Fruit fly (Drosophila melanogaster) whole organism, embryonic: Measurements from ENCODE around the gene Spn75F.

ENCODE experiments used
- Adf1 ChIP-seq: fragments of 200-800 bp; sonication (Bioruptor generic); IDR thresholded peaks from 2 replicates; pipeline ENCODE4 v1.3.6; 2022; ENCODE audit warnings: missing biosample characterization, missing genetic modification characterization
- Atf-2 ChIP-seq: fragments of 200-800 bp; sonication (Bioruptor generic); optimal IDR thresholded peaks from 2 replicates; lab custom pipeline; 2016; ENCODE audit warnings: missing biosample characterization, missing genetic modification characterization
- BEAF-32 ChIP-seq: fragments of 200-800 bp; sonication (Bioruptor generic); optimal IDR thresholded peaks from 3 replicates; lab custom pipeline; 2017; ENCODE audit warnings: missing biosample characterization, missing genetic modification characterization, mild to moderate bottlenecking, moderate library complexity, missing genetic modification reagents
- Bdp1 ChIP-seq: fragments of 200-800 bp; sonication (Bioruptor generic); optimal IDR thresholded peaks from 3 replicates; lab custom pipeline; 2016; ENCODE audit warnings: missing biosample characterization, missing genetic modification characterization
- Blimp-1 ChIP-seq: fragments of 200-800 bp; sonication (Bioruptor generic); optimal IDR thresholded peaks from 3 replicates; lab custom pipeline; 2018; ENCODE audit warnings: missing biosample characterization, missing genetic modification characterization, mild to moderate bottlenecking, moderate library complexity, missing genetic modification reagents
- CG11560 ChIP-seq: fragments of 200-800 bp; sonication (Bioruptor generic); IDR thresholded peaks from 3 replicates; pipeline ENCODE4 v1.3.6; 2022; ENCODE audit warnings: missing biosample characterization, missing genetic modification characterization
- CG12104 ChIP-seq: fragments of 200-800 bp; sonication (Bioruptor generic); optimal IDR thresholded peaks from 3 replicates; lab custom pipeline; 2016; ENCODE audit warnings: missing biosample characterization, missing genetic modification characterization
- CG12155 ChIP-seq: fragments of 200-800 bp; sonication (Bioruptor generic); optimal IDR thresholded peaks from 3 replicates; lab custom pipeline; 2016; ENCODE audit warnings: missing biosample characterization, missing genetic modification characterization
- CG13424 ChIP-seq: fragments of 200-800 bp; sonication (Bioruptor generic); optimal IDR thresholded peaks from 2 replicates; lab custom pipeline; 2019; ENCODE audit warnings: missing biosample characterization, mild to moderate bottlenecking, missing genetic modification characterization, moderate library complexity
- CG14050 ChIP-seq: fragments of 200-800 bp; sonication (Bioruptor generic); IDR thresholded peaks from 3 replicates; pipeline ENCODE4 v1.3.6; 2022; ENCODE audit warnings: missing biosample characterization, missing genetic modification characterization
- CG16815 ChIP-seq: fragments of 200-800 bp; sonication (Bioruptor generic); optimal IDR thresholded peaks from 3 replicates; lab custom pipeline; 2017; ENCODE audit warnings: missing biosample characterization, mild to moderate bottlenecking, missing genetic modification characterization
- CG18262 ChIP-seq: fragments of 200-800 bp; optimal IDR thresholded peaks from 3 replicates; lab custom pipeline; 2019; ENCODE audit warnings: missing biosample characterization, mild to moderate bottlenecking, missing genetic modification characterization, moderate library complexity
- CG2116 ChIP-seq: fragments of 200-800 bp; sonication (Bioruptor generic); optimal IDR thresholded peaks from 3 replicates; lab custom pipeline; 2018; ENCODE audit warnings: missing biosample characterization, mild to moderate bottlenecking, missing genetic modification characterization
- CG3163 ChIP-seq: fragments of 200-800 bp; sonication (Bioruptor generic); optimal IDR thresholded peaks from 3 replicates; lab custom pipeline; 2016; ENCODE audit warnings: missing biosample characterization, missing genetic modification characterization
- CG3281 ChIP-seq: fragments of 200-800 bp; sonication (Bioruptor generic); optimal IDR thresholded peaks from 3 replicates; lab custom pipeline; 2017; ENCODE audit warnings: missing biosample characterization, mild to moderate bottlenecking, missing genetic modification characterization
- CG6854 ChIP-seq: fragments of 200-800 bp; sonication (Bioruptor generic); optimal IDR thresholded peaks from 3 replicates; lab custom pipeline; 2017; ENCODE audit warnings: missing biosample characterization, mild to moderate bottlenecking, missing genetic modification characterization
- CG8281 ChIP-seq: fragments of 200-800 bp; sonication (Bioruptor generic); optimal IDR thresholded peaks from 2 replicates; lab custom pipeline; 2018; ENCODE audit warnings: missing biosample characterization, mild to moderate bottlenecking, missing genetic modification characterization, moderate library complexity
- CG8924 ChIP-seq: fragments of 200-800 bp; optimal IDR thresholded peaks from 3 replicates; lab custom pipeline; 2019; ENCODE audit warnings: missing biosample characterization, mild to moderate bottlenecking, missing genetic modification characterization, moderate library complexity
- CG9797 ChIP-seq: fragments of 200-800 bp; sonication (Bioruptor generic); optimal IDR thresholded peaks from 3 replicates; lab custom pipeline; 2018; ENCODE audit warnings: missing biosample characterization, mild to moderate bottlenecking, missing genetic modification characterization
- D19A ChIP-seq: fragments of 200-800 bp; optimal IDR thresholded peaks from 3 replicates; lab custom pipeline; 2019; ENCODE audit warnings: missing biosample characterization, mild to moderate bottlenecking, missing genetic modification characterization, moderate library complexity
- Dek ChIP-seq: fragments of 200-800 bp; sonication (Bioruptor generic); optimal IDR thresholded peaks from 3 replicates; lab custom pipeline; 2019; ENCODE audit warnings: missing biosample characterization, mild to moderate bottlenecking, missing genetic modification characterization, moderate library complexity
- Dfd ChIP-seq, 2 experiments: fragments of >200 bp; optimal IDR thresholded peaks; 2 replicates each; lab custom pipeline; 2017; ENCODE audit warnings: missing biosample characterization in 2 of 2, missing genetic modification characterization in 2 of 2
- E2f2 ChIP-seq: fragments of 200-800 bp; sonication (Bioruptor generic); IDR thresholded peaks from 2 replicates; pipeline ENCODE4 v1.3.6; 2022; ENCODE audit warnings: missing biosample characterization, missing genetic modification characterization
- Fer2 ChIP-seq: fragments of 200-800 bp; sonication (Bioruptor generic); optimal IDR thresholded peaks from 2 replicates; lab custom pipeline; 2018; ENCODE audit warnings: missing biosample characterization, mild to moderate bottlenecking, missing genetic modification characterization, moderate library complexity
- Meics ChIP-seq: fragments of 200-800 bp; sonication (Bioruptor generic); optimal IDR thresholded peaks from 2 replicates; lab custom pipeline; 2017; ENCODE audit warnings: missing biosample characterization, mild to moderate bottlenecking, missing genetic modification characterization
- Mrtf ChIP-seq: fragments of 200-800 bp; sonication (Bioruptor generic); IDR thresholded peaks from 3 replicates; pipeline ENCODE4 v1.3.6; 2022; ENCODE audit warnings: missing biosample characterization, missing genetic modification characterization
- Ptx1 ChIP-seq: fragments of 200-800 bp; sonication (Bioruptor generic); IDR thresholded peaks from 2 replicates; pipeline ENCODE4 v1.3.6; 2022; ENCODE audit warnings: missing biosample characterization, missing genetic modification characterization
- Sin3A ChIP-seq: fragments of >200 bp; optimal IDR thresholded peaks from 2 replicates; lab custom pipeline; 2018
- Sry-β ChIP-seq: fragments of 200-800 bp; sonication (Bioruptor generic); optimal IDR thresholded peaks from 2 replicates; lab custom pipeline; 2018; ENCODE audit warnings: missing biosample characterization, mild to moderate bottlenecking, missing genetic modification characterization, moderate library complexity
- Tbp ChIP-seq: fragments of >200 bp; optimal IDR thresholded peaks from 2 replicates; lab custom pipeline; 2018; ENCODE audit warnings: missing biosample characterization, missing genetic modification characterization
- aop ChIP-seq: fragments of 200-800 bp; sonication (Bioruptor generic); IDR thresholded peaks from 2 replicates; pipeline ENCODE4 v1.3.6; 2022; ENCODE audit warnings: missing biosample characterization, missing genetic modification characterization
- ash1 ChIP-seq: fragments of 200-800 bp; sonication (Bioruptor generic); optimal IDR thresholded peaks from 2 replicates; lab custom pipeline; 2018; ENCODE audit warnings: missing biosample characterization, mild to moderate bottlenecking, missing genetic modification characterization
- bab2 ChIP-seq: fragments of 200-800 bp; sonication (Bioruptor generic); optimal IDR thresholded peaks from 2 replicates; lab custom pipeline; 2016; ENCODE audit warnings: missing biosample characterization, missing genetic modification characterization
- dm ChIP-seq: fragments of 200-800 bp; sonication (Bioruptor generic); optimal IDR thresholded peaks from 3 replicates; lab custom pipeline; 2016; ENCODE audit warnings: missing biosample characterization, missing genetic modification characterization
- dmrt11E ChIP-seq: fragments of 200-800 bp; sonication (Bioruptor generic); optimal IDR thresholded peaks from 3 replicates; lab custom pipeline; 2018; ENCODE audit warnings: missing biosample characterization, mild to moderate bottlenecking, missing genetic modification characterization, moderate library complexity
- gce ChIP-seq: fragments of 200-800 bp; sonication (Bioruptor generic); IDR thresholded peaks from 3 replicates; pipeline ENCODE4 v1.3.6; 2022; ENCODE audit warnings: missing biosample characterization, missing genetic modification characterization
- gcm ChIP-seq: fragments of 200-800 bp; sonication (Bioruptor generic); optimal IDR thresholded peaks from 2 replicates; lab custom pipeline; 2019; ENCODE audit warnings: missing biosample characterization, mild to moderate bottlenecking, missing genetic modification characterization, moderate library complexity
- gro ChIP-seq: fragments of 200-800 bp; sonication (Bioruptor generic); optimal IDR thresholded peaks from 2 replicates; lab custom pipeline; 2016; ENCODE audit warnings: missing biosample characterization, missing genetic modification characterization
- ham ChIP-seq: fragments of 200-800 bp; sonication (Bioruptor generic); IDR thresholded peaks from 2 replicates; pipeline ENCODE4 v1.3.6; 2022; ENCODE audit warnings: missing biosample characterization, missing genetic modification characterization
- kni ChIP-seq: fragments of 200-800 bp; sonication (Bioruptor generic); optimal IDR thresholded peaks from 3 replicates; lab custom pipeline; 2017; ENCODE audit warnings: mild to moderate bottlenecking, missing biosample characterization, missing genetic modification reagents, missing genetic modification characterization
- pfk ChIP-seq: fragments of 200-800 bp; sonication (Bioruptor generic); optimal IDR thresholded peaks from 2 replicates; lab custom pipeline; 2018; ENCODE audit warnings: missing biosample characterization, mild to moderate bottlenecking, missing genetic modification characterization, moderate library complexity
- pho ChIP-seq: fragments of 200-800 bp; sonication (Bioruptor generic); optimal IDR thresholded peaks from 2 replicates; lab custom pipeline; 2016; ENCODE audit warnings: missing biosample characterization, missing genetic modification characterization
- phol ChIP-seq: fragments of 200-800 bp; sonication (Bioruptor generic); optimal IDR thresholded peaks from 3 replicates; lab custom pipeline; 2018; ENCODE audit warnings: missing biosample characterization, mild to moderate bottlenecking, missing genetic modification characterization, moderate library complexity
- scrt ChIP-seq: fragments of 200-800 bp; sonication (Bioruptor generic); optimal IDR thresholded peaks from 2 replicates; lab custom pipeline; 2018; ENCODE audit warnings: missing biosample characterization, mild to moderate bottlenecking, missing genetic modification characterization, moderate library complexity
- sens-2 ChIP-seq: fragments of 200-800 bp; sonication (Bioruptor generic); IDR thresholded peaks from 2 replicates; pipeline ENCODE4 v1.3.6; 2022; ENCODE audit warnings: missing biosample characterization, missing genetic modification characterization
- slbo ChIP-seq: fragments of 200-800 bp; sonication (Bioruptor generic); IDR thresholded peaks from 2 replicates; pipeline ENCODE4 v1.3.6; 2022; ENCODE audit warnings: missing biosample characterization, missing genetic modification characterization
- slou ChIP-seq: fragments of 200-800 bp; sonication (Bioruptor generic); optimal IDR thresholded peaks from 3 replicates; lab custom pipeline; 2016; ENCODE audit warnings: missing biosample characterization, missing genetic modification characterization
- slp2 ChIP-seq: fragments of 200-800 bp; sonication (Bioruptor generic); optimal IDR thresholded peaks from 2 replicates; lab custom pipeline; 2016; ENCODE audit warnings: missing biosample characterization, missing genetic modification characterization
- sna ChIP-seq: fragments of 200-800 bp; sonication (Bioruptor generic); IDR thresholded peaks from 2 replicates; pipeline ENCODE4 v1.3.6; 2022; ENCODE audit warnings: missing biosample characterization, missing genetic modification characterization; ENCODE audit not compliant: partially characterized antibody
- tin ChIP-seq: fragments of 200-800 bp; sonication (Bioruptor generic); optimal IDR thresholded peaks from 3 replicates; lab custom pipeline; 2016; ENCODE audit warnings: missing biosample characterization, missing genetic modification characterization
- zen ChIP-seq: fragments of 200-800 bp; sonication (Bioruptor generic); optimal IDR thresholded peaks from 3 replicates; lab custom pipeline; 2018; ENCODE audit warnings: missing biosample characterization, mild to moderate bottlenecking, missing genetic modification characterization, moderate library complexity

The Spn75F gene

DNA sequence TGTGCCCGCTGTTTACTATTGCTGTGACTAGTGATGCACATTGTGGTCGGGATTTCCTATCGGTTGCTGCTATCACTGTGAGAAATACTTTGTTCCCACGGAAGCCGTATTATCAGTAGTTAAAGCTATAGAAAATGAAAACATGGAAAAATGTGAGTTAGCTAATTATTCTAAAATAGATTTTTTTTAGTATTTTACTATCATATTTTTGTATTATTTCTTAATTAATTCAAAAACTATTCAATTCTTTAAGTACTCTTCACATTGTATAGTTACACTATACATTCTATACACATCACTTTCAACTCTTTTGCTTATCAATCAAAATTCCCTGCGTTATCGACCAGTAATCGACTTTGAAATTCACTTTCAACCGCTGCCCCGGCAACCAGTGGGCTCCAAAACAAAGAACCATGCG is 31.8 kb downstream of the Spn75F start, which contains the start of the genes Naxd and CG14079 (continued):
- peak; percentile 37 for TF ChIP-seq tin (GFP tag; lab: Kevin White, UChicago)
- no peak for TF ChIP-seq sna (GFP tag; lab: Robert Waterston, UW)
- peak; percentile 64 for TF ChIP-seq Dek (tag; lab: Kevin White, UChicago)
- TF ChIP-seq Fer2 (tag; lab: Kevin White, UChicago): no peak
- TF ChIP-seq Adf1 (GFP tag; lab: Robert Waterston, UW): no peak
- TF ChIP-seq slp2: no peak
- TF ChIP-seq Dfd (GFP tag; optimal IDR thresholded peaks at IDR 0.05; lab: Kevin White, UChicago): no peak
- peak; percentile 55 for TF ChIP-seq dmrt11E (tag; lab: Kevin White, UChicago)
- peak; percentile 48 for TF ChIP-seq CG8924 (tag; lab: Kevin White, UChicago)
- peak; percentile 66 for TF ChIP-seq E2f2 (GFP tag; lab: Robert Waterston, UW)
- peak; percentile 59 for TF ChIP-seq phol (tag; lab: Kevin White, UChicago)
- TF ChIP-seq Atf-2 (GFP tag; lab: Kevin White, UChicago): peak; percentile 5
- peak; percentile 39 for TF ChIP-seq gcm
- peak; percentile 60 for TF ChIP-seq Blimp-1 (GFP tag; lab: Kevin White, UChicago)
- no peak for TF ChIP-seq CG12104 (GFP tag; lab: Kevin White, UChicago)
- no peak for TF ChIP-seq aop (GFP tag; lab: Robert Waterston, UW)
- peak; percentile 63 for TF ChIP-seq CG18262 (tag; lab: Kevin White, UChicago)
- no peak for TF ChIP-seq slou (GFP tag; lab: Kevin White, UChicago)
- TF ChIP-seq CG11560: 0 out of 3 replicates have a peak, but pooled peaks have one; percentile 31
- TF ChIP-seq dm (GFP tag; lab: Kevin White, UChicago): no peak
- no peak for TF ChIP-seq gro (GFP tag; lab: Kevin White, UChicago)
- no peak for TF ChIP-seq Tbp (GFP tag; lab: Kevin White, UChicago)
- TF ChIP-seq ash1: no peak
- peak; percentile 62 for TF ChIP-seq BEAF-32
- peak; percentile 58 for TF ChIP-seq CG16815 (GFP tag; lab: Kevin White, UChicago)
- peak; percentile 3 for TF ChIP-seq CG3163
- no peak for TF ChIP-seq CG3281 (GFP tag; lab: Kevin White, UChicago)
- no peak for TF ChIP-seq Sin3A (lab: Kevin White, UChicago)
- TF ChIP-seq CG12155 (GFP tag; lab: Kevin White, UChicago): peak; percentile 48
- no peak for TF ChIP-seq CG6854 (GFP tag; lab: Kevin White, UChicago)
- peak; percentile 12 for TF ChIP-seq Sry-β (GFP tag; lab: Kevin White, UChicago)
- 0 out of 3 replicates have a peak, but pooled peaks have one; percentile 25 for TF ChIP-seq gce (GFP tag; lab: Robert Waterston, UW)
- TF ChIP-seq Meics: peak; percentile 19
- TF ChIP-seq CG14050 (GFP tag; lab: Robert Waterston, UW): no peak; the same call in 2 of the 3 replicates
- peak; percentile 87 for TF ChIP-seq slbo
- TF ChIP-seq bab2 (GFP tag; lab: Kevin White, UChicago): peak; percentile 48
- no peak for TF ChIP-seq scrt
- TF ChIP-seq D19A (tag; lab: Kevin White, UChicago): peak; percentile 55
- TF ChIP-seq sens-2 (GFP tag; lab: Robert Waterston, UW): peak; percentile 22; the same call in 1 of the 2 replicates
- TF ChIP-seq Mrtf (GFP tag; lab: Robert Waterston, UW): 0 out of 3 replicates have a peak, but pooled peaks have one; percentile 30
- no peak for TF ChIP-seq CG9797
- TF ChIP-seq CG13424: peak; percentile 82
- TF ChIP-seq zen (tag; lab: Kevin White, UChicago): no peak
- no peak for TF ChIP-seq pho (GFP tag; lab: Kevin White, UChicago)
- TF ChIP-seq kni (GFP tag; lab: Kevin White, UChicago): no peak
- no peak for TF ChIP-seq ham (GFP tag; lab: Robert Waterston, UW)
- TF ChIP-seq pfk (GFP tag; lab: Kevin White, UChicago): no peak
- no peak for TF ChIP-seq CG8281 (tag; lab: Kevin White, UChicago)
- peak; percentile 87 for TF ChIP-seq Ptx1
- TF ChIP-seq CG2116 (GFP tag; lab: Kevin White, UChicago): peak; percentile 46
- TF ChIP-seq Bdp1 (GFP tag; lab: Kevin White, UChicago): no peak
